Worm (Caenorhabditis elegans): Measurements from ENCODE around the gene C03F11.4.

Gene C03F11.4

DNA sequence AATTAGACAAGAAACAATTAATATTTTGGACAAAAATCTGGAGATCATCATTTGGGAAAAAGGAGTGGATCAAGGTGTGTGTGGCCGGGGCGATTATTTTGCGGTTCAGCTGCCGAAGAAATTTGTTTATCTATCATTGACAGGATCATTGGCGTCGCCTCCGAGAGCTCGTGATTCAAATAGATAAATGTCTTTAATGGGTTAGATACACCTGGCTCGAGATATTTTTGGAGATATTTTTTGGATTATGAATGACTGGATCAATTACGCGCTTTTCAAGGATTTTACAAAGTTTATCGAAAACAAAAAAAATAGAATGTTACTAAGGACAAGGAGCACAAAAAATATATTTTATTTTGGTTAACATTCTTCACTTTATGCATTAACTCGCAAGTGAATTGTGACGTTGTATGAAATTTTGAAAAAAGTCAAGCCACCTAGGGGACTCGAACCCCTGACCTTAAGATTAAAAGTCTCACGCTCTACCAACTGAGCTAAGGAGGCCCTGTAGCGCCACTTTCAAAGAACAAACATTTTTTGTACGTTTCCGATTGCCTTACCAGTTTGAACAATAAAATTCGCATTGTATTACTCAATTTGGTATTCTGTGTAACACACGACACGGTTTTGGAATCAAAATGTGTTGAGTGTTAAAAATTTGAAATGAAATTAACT, 44.7 kb upstream of the C03F11.4 start, which contains the start of gene C25F6.6:
Gene C25F6.6 (minus strand): TSS at position 51 of the 675 bp plus-strand sequence.
- peak; percentile 37 for TF ChIP-seq ZK185.1 (tag; optimal IDR thresholded peaks at IDR 0.05; ENCODE audit: poor library complexity, severe bottlenecking)
- TF ChIP-seq ceh-40 (GFP tag; IDR thresholded peaks at IDR 0.05): 0 out of 2 replicates have a peak, but pooled peaks have one; percentile 23
- peak; percentile 46 for TF ChIP-seq nhr-90 (tag; optimal IDR thresholded peaks at IDR 0.05)
- TF ChIP-seq die-1 (tag; optimal IDR thresholded peaks at IDR 0.05): peak; percentile 55
- no peak for TF ChIP-seq chd-7 (tag; optimal IDR thresholded peaks at IDR 0.05)
- TF ChIP-seq ztf-28 (GFP tag; IDR thresholded peaks at IDR 0.05): no peak
- peak; percentile 74 for TF ChIP-seq snpc-1.3 (tag; optimal IDR thresholded peaks at IDR 0.05; ENCODE audit: insufficient read depth)
- peak; percentile 91 for TF ChIP-seq lin-26 (GFP tag; IDR thresholded peaks at IDR 0.05)
- TF ChIP-seq F23B12.7 (tag; optimal IDR thresholded peaks at IDR 0.05; ENCODE audit: insufficient read depth): peak; percentile 64
- 0 out of 2 replicates have a peak, but pooled peaks have one; percentile 50 for TF ChIP-seq Y56A3A.18 (GFP tag; IDR thresholded peaks at IDR 0.05)
- TF ChIP-seq lir-1 (GFP tag; conservative IDR thresholded peaks at IDR 0.05): no peak
- TF ChIP-seq pha-4 (tag; optimal IDR thresholded peaks at IDR 0.05): no peak
- TF ChIP-seq attf-5 (GFP tag; optimal IDR thresholded peaks at IDR 0.05): peak; percentile 28
- 0 out of 2 replicates have a peak, but pooled peaks have one; percentile 7 for TF ChIP-seq mcd-1 (GFP tag; IDR thresholded peaks at IDR 0.05)
- no peak for TF ChIP-seq tbx-9 (tag; optimal IDR thresholded peaks at IDR 0.05; ENCODE audit: borderline replicate concordance)
- no peak for TF ChIP-seq athp-1 (tag; optimal IDR thresholded peaks at IDR 0.05)
- no peak for TF ChIP-seq bed-2 (GFP tag; IDR thresholded peaks at IDR 0.05)
- no peak for TF ChIP-seq somi-1 (GFP tag; optimal IDR thresholded peaks at IDR 0.05)
- TF ChIP-seq lsy-27 (tag; optimal IDR thresholded peaks at IDR 0.05; ENCODE audit: borderline replicate concordance, insufficient read depth): peak; percentile 66
- TF ChIP-seq mxl-1 (tag; optimal IDR thresholded peaks at IDR 0.05): peak; percentile 76
- TF ChIP-seq pbrm-1 (GFP tag; IDR thresholded peaks at IDR 0.05): peak; percentile 83
- TF ChIP-seq D2030.7 (GFP tag; IDR thresholded peaks at IDR 0.05): no peak; the same call in none of the 2 replicates
- no peak for TF ChIP-seq lin-40 (tag; optimal IDR thresholded peaks at IDR 0.05)
- no peak; the same call in none of the 2 replicates for TF ChIP-seq hmg-1.2 (GFP tag; IDR thresholded peaks at IDR 0.05)
- peak; percentile 65 for TF ChIP-seq snpc-3.4 (tag; optimal IDR thresholded peaks at IDR 0.05)
- no peak for TF ChIP-seq F33H1.4 (GFP tag; IDR thresholded peaks at IDR 0.05)
- TF ChIP-seq nhr-80 (tag; optimal IDR thresholded peaks at IDR 0.05): peak; percentile 23
- no peak for TF ChIP-seq ceh-79 (tag; optimal IDR thresholded peaks at IDR 0.05)
- TF ChIP-seq rec-8 (tag; optimal IDR thresholded peaks at IDR 0.05): peak in 1 of 2 experiments; percentile 59
- peak; percentile 90 for TF ChIP-seq him-1 (tag; optimal IDR thresholded peaks at IDR 0.05)
- peak; percentile 71; the same call in 1 of the 2 replicates for TF ChIP-seq rcor-1 (GFP tag; IDR thresholded peaks at IDR 0.05)
- 0 out of 2 replicates have a peak, but pooled peaks have one; percentile 17 for TF ChIP-seq attf-6 (GFP tag; IDR thresholded peaks at IDR 0.05)
- peak; percentile 66 for TF ChIP-seq rpc-1 (optimal IDR thresholded peaks at IDR 0.05)
- peak; percentile 90 for TF ChIP-seq rpc-1 (tag; optimal IDR thresholded peaks at IDR 0.05)
- peak; percentile 80 for TF ChIP-seq B0261.1 (tag; optimal IDR thresholded peaks at IDR 0.05)
- TF ChIP-seq ztf-18 (tag; optimal IDR thresholded peaks at IDR 0.05): peak; percentile 43
- TF ChIP-seq ztf-25 (GFP tag; IDR thresholded peaks at IDR 0.05): 0 out of 2 replicates have a peak, but pooled peaks have one; percentile 7
- TF ChIP-seq unc-62 (GFP tag; optimal IDR thresholded peaks at IDR 0.05): no peak
- TF ChIP-seq sptf-2 (GFP tag; optimal IDR thresholded peaks at IDR 0.05): peak; percentile 37
- peak; percentile 66 for TF ChIP-seq snpc-4 (GFP tag; optimal IDR thresholded peaks at IDR 0.05)
- peak in 3 of 4 experiments; percentile 9 to 78 (median 17) for TF ChIP-seq snpc-4 (tag; optimal IDR thresholded peaks at IDR 0.05)
- peak; percentile 91 for TF ChIP-seq tbp1 (GFP tag; optimal IDR thresholded peaks at IDR 0.05)
- TF ChIP-seq T07F8.4 (tag; optimal IDR thresholded peaks at IDR 0.05): peak; percentile 8
- peak; percentile 57; the same call in 1 of the 2 replicates for TF ChIP-seq egl-44 (GFP tag; IDR thresholded peaks at IDR 0.05)
- peak; percentile 77; the same call in 1 of the 2 replicates for TF ChIP-seq dox-1 (GFP tag; IDR thresholded peaks at IDR 0.05)
- TF ChIP-seq bed-1 (GFP tag; IDR thresholded peaks at IDR 0.05): no peak
